Worm (Caenorhabditis elegans) whole organism, midembryonic: Measurements from ENCODE around the gene anoh-1.
A peak's percentile ranks its signal among the peaks of the same experiment; 100 is the strongest.
"Not testable (repeated sequence)": the region's sequence is repeated elsewhere in the genome, so short reads cannot be mapped to it uniquely, and the experiment has no call there.

Experiments used
- T22C8.4 ChIP-seq: fragments of 200-800 bp; sonication (Bioruptor generic); IDR thresholded peaks from 2 replicates; pipeline ENCODE4 v1.3.6; 2022; ENCODE audit warnings: missing genetic modification characterization, missing compliant biosample characterization
- cog-1 ChIP-seq: sonication (generic microtip); optimal IDR thresholded peaks from 2 replicates; lab custom pipeline; 2016; ENCODE audit warnings: missing genetic modification characterization, missing compliant biosample characterization
- flt-1 ChIP-seq: fragments of 200-800 bp; sonication (Bioruptor generic); IDR thresholded peaks from 2 replicates; pipeline ENCODE4 v1.3.6; 2022; ENCODE audit warnings: missing genetic modification characterization, missing compliant biosample characterization
- klf-2 ChIP-seq: fragments of 200-800 bp; sonication (Bioruptor generic); conservative IDR thresholded peaks from 2 replicates; pipeline ENCODE4 v1.3.6; 2022; ENCODE audit warnings: missing genetic modification reagents, missing genetic modification characterization, missing compliant biosample characterization
- med-1 ChIP-seq: sonication (generic microtip); optimal IDR thresholded peaks from 2 replicates; lab custom pipeline; 2017; ENCODE audit warnings: missing genetic modification characterization, mild to moderate bottlenecking, missing compliant biosample characterization, antibody characterized with exemption, missing genetic modification reagents; ENCODE audit not compliant: insufficient read depth
- ref-1 ChIP-seq: fragments of 200-800 bp; sonication (Bioruptor generic); conservative IDR thresholded peaks from 2 replicates; pipeline ENCODE4 v1.3.6; 2022; ENCODE audit warnings: missing genetic modification reagents, missing genetic modification characterization, missing compliant biosample characterization
- tab-1 ChIP-seq: fragments of 200-800 bp; sonication (Bioruptor generic); IDR thresholded peaks from 2 replicates; pipeline ENCODE4 v1.3.6; 2022; ENCODE audit warnings: missing genetic modification characterization, missing compliant biosample characterization
- ztf-23 ChIP-seq: fragments of 200-800 bp; sonication (Bioruptor generic); IDR thresholded peaks from 2 replicates; pipeline ENCODE4 v1.3.6; 2022; ENCODE audit warnings: missing genetic modification reagents, missing genetic modification characterization, missing compliant biosample characterization

DNA sequence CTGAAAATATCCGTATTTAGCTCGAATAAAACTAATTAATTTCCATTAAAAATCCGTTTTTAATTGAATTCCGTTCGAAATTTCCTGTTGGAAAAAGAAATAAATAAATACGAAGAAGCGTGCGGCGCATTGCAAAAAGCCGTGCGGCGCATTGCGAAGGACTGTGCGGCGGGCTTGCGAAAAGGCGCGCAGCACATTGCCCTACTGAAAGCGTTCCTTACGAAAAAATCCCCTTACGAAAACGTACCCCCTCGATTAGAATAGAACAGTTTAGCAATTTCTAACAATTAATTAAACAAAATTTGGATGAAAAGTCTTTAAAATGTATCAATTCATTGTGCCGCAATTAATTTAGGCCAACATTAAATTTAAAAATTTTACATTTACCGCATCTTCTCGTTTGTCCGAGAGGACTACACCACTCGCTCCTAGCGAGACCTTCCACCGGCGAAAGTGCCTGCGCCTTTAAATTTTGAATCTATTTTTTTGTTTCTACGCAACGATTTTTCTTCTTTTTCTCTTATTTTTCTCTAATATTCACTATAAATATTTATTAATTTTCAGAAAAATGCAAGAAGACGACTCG lies 50.0 kb downstream of the anoh-1 start, which contains the start of gene npp-18:
- TF ChIP-seq ztf-23 (peak; percentile 93), tab-1 (GFP tag; lab: Robert Waterston, UW) (peak; percentile 87), T22C8.4 (GFP tag; lab: Robert Waterston, UW) (peak; percentile 74), klf-2 (GFP tag; lab: Robert Waterston, UW) (peak; percentile 84), flt-1 (peak; percentile 91), ref-1 (GFP tag; lab: Robert Waterston, UW) (peak; percentile 64)
- not testable (repeated sequence) for TF ChIP-seq med-1 (GFP tag; lab: Kevin White, UChicago); cog-1 (tag; lab: Kevin White, UChicago)
